Fruit fly (Drosophila melanogaster) whole organism, embryonic: ENCODE measurements around the gene Gcna.
A peak's percentile ranks its signal among the peaks of the same experiment; 100 is the strongest.

ENCODE experiments used
- Aef1 ChIP-seq: fragments of 200-800 bp; sonication (Bioruptor generic); IDR thresholded peaks from 3 replicates; pipeline ENCODE4 v1.3.6; 2022; ENCODE audit warnings: missing biosample characterization, missing genetic modification characterization
- Bdp1 ChIP-seq: fragments of 200-800 bp; sonication (Bioruptor generic); optimal IDR thresholded peaks from 3 replicates; lab custom pipeline; 2016; ENCODE audit warnings: missing biosample characterization, missing genetic modification characterization
- Blimp-1 ChIP-seq: fragments of 200-800 bp; sonication (Bioruptor generic); optimal IDR thresholded peaks from 3 replicates; lab custom pipeline; 2018; ENCODE audit warnings: missing biosample characterization, missing genetic modification characterization, mild to moderate bottlenecking, moderate library complexity, missing genetic modification reagents
- CG10462 ChIP-seq: fragments of 200-800 bp; sonication (Bioruptor generic); optimal IDR thresholded peaks from 2 replicates; lab custom pipeline; 2016; ENCODE audit warnings: missing biosample characterization, missing genetic modification characterization
- CG12155 ChIP-seq: fragments of 200-800 bp; sonication (Bioruptor generic); optimal IDR thresholded peaks from 3 replicates; lab custom pipeline; 2016; ENCODE audit warnings: missing biosample characterization, missing genetic modification characterization
- CG13894 ChIP-seq: fragments of 200-800 bp; sonication (Bioruptor generic); optimal IDR thresholded peaks from 3 replicates; lab custom pipeline; 2018; ENCODE audit warnings: missing biosample characterization, mild to moderate bottlenecking, missing genetic modification characterization, moderate library complexity
- CG15514 ChIP-seq: fragments of 200-800 bp; sonication (Bioruptor generic); optimal IDR thresholded peaks from 3 replicates; lab custom pipeline; 2017; ENCODE audit warnings: missing biosample characterization, missing genetic modification characterization, mild to moderate bottlenecking, moderate library complexity, missing genetic modification reagents
- CG18764 ChIP-seq: fragments of 200-800 bp; sonication (Bioruptor generic); optimal IDR thresholded peaks from 3 replicates; lab custom pipeline; 2016; ENCODE audit warnings: missing biosample characterization, missing genetic modification characterization
- CG2712 ChIP-seq: fragments of 200-800 bp; optimal IDR thresholded peaks from 3 replicates; lab custom pipeline; 2019; ENCODE audit warnings: missing biosample characterization, mild to moderate bottlenecking, missing genetic modification characterization, moderate library complexity
- CG3065 ChIP-seq: fragments of 200-800 bp; sonication (Bioruptor generic); optimal IDR thresholded peaks from 2 replicates; lab custom pipeline; 2016; ENCODE audit warnings: missing biosample characterization, missing genetic modification characterization
- CG31365 ChIP-seq: fragments of 200-800 bp; sonication (Bioruptor generic); optimal IDR thresholded peaks from 2 replicates; lab custom pipeline; 2018; ENCODE audit warnings: missing biosample characterization, mild to moderate bottlenecking, missing genetic modification characterization
- CG31388 ChIP-seq: fragments of 200-800 bp; sonication (Bioruptor generic); optimal IDR thresholded peaks from 2 replicates; lab custom pipeline; 2016; ENCODE audit warnings: missing biosample characterization, missing genetic modification characterization
- CG32532 ChIP-seq: fragments of 200-800 bp; sonication (Bioruptor generic); IDR thresholded peaks from 2 replicates; pipeline ENCODE4 v1.3.6; 2022; ENCODE audit warnings: missing biosample characterization, missing genetic modification characterization
- CG3838 ChIP-seq: fragments of 200-800 bp; sonication (Bioruptor generic); optimal IDR thresholded peaks from 3 replicates; lab custom pipeline; 2016; ENCODE audit warnings: missing biosample characterization, missing genetic modification characterization
- CG4328 ChIP-seq: fragments of 200-800 bp; sonication (Bioruptor generic); optimal IDR thresholded peaks from 3 replicates; lab custom pipeline; 2017; ENCODE audit warnings: missing biosample characterization, missing genetic modification reagents, missing genetic modification characterization
- CG5180 ChIP-seq: fragments of 200-800 bp; sonication (Bioruptor generic); optimal IDR thresholded peaks from 3 replicates; lab custom pipeline; 2017; ENCODE audit warnings: missing biosample characterization, missing genetic modification characterization, mild to moderate bottlenecking, moderate library complexity, missing genetic modification reagents
- CG6683 ChIP-seq: fragments of 200-800 bp; sonication (Bioruptor generic); optimal IDR thresholded peaks from 2 replicates; lab custom pipeline; 2017; ENCODE audit warnings: missing biosample characterization, mild to moderate bottlenecking, missing genetic modification characterization, missing genetic modification reagents
- CG6854 ChIP-seq: fragments of 200-800 bp; sonication (Bioruptor generic); optimal IDR thresholded peaks from 3 replicates; lab custom pipeline; 2017; ENCODE audit warnings: missing biosample characterization, mild to moderate bottlenecking, missing genetic modification characterization
- CG8290 ChIP-seq, 3 experiments: fragments of 200-800 bp; sonication (Bioruptor generic); optimal IDR thresholded peaks; 2 replicates each; lab custom pipeline; 2016 to 2019; ENCODE audit warnings: missing biosample characterization in 3 of 3, missing genetic modification characterization in 3 of 3, mild to moderate bottlenecking in 2 of 3, moderate library complexity in 1 of 3
- CrebB ChIP-seq: fragments of 200-800 bp; sonication (Bioruptor generic); optimal IDR thresholded peaks from 3 replicates; lab custom pipeline; 2018; ENCODE audit warnings: missing biosample characterization, mild to moderate bottlenecking, missing genetic modification characterization
- Doc3 ChIP-seq: fragments of 200-800 bp; sonication (Bioruptor generic); IDR thresholded peaks from 3 replicates; pipeline ENCODE4 v1.3.6; 2022; ENCODE audit warnings: missing biosample characterization, missing genetic modification characterization; ENCODE audit not compliant: partially characterized antibody
- ERR ChIP-seq: fragments of 200-800 bp; sonication (Bioruptor generic); optimal IDR thresholded peaks from 2 replicates; lab custom pipeline; 2016; ENCODE audit warnings: missing biosample characterization, missing genetic modification characterization
- Fer2 ChIP-seq: fragments of 200-800 bp; sonication (Bioruptor generic); optimal IDR thresholded peaks from 2 replicates; lab custom pipeline; 2018; ENCODE audit warnings: missing biosample characterization, mild to moderate bottlenecking, missing genetic modification characterization, moderate library complexity
- Hand ChIP-seq: fragments of 200-800 bp; sonication (Bioruptor generic); optimal IDR thresholded peaks from 2 replicates; lab custom pipeline; 2017; ENCODE audit warnings: mild to moderate bottlenecking, missing biosample characterization, missing genetic modification reagents, missing genetic modification characterization
- Hmx ChIP-seq: fragments of 200-800 bp; sonication (Bioruptor generic); optimal IDR thresholded peaks from 2 replicates; lab custom pipeline; 2016; ENCODE audit warnings: missing biosample characterization, missing genetic modification characterization
- Hsf ChIP-seq: fragments of 200-800 bp; sonication (Bioruptor generic); optimal IDR thresholded peaks from 3 replicates; lab custom pipeline; 2016; ENCODE audit warnings: missing biosample characterization, missing genetic modification characterization
- Pdp1 ChIP-seq, 2 experiments: fragments of 200-800 bp; sonication (Bioruptor generic); optimal IDR thresholded peaks; 3 replicates each; lab custom pipeline; 2016; ENCODE audit warnings: missing biosample characterization in 2 of 2, missing genetic modification characterization in 2 of 2, mild to moderate bottlenecking in 1 of 2, moderate library complexity in 1 of 2
- Sin3A ChIP-seq: fragments of >200 bp; optimal IDR thresholded peaks from 2 replicates; lab custom pipeline; 2018
- Sox102F ChIP-seq: fragments of 200-800 bp; sonication (Bioruptor generic); optimal IDR thresholded peaks from 2 replicates; lab custom pipeline; 2018; ENCODE audit warnings: missing biosample characterization, mild to moderate bottlenecking, missing genetic modification characterization, moderate library complexity
- Tbp ChIP-seq: fragments of >200 bp; optimal IDR thresholded peaks from 2 replicates; lab custom pipeline; 2018; ENCODE audit warnings: missing biosample characterization, missing genetic modification characterization
- bab2 ChIP-seq: fragments of 200-800 bp; sonication (Bioruptor generic); optimal IDR thresholded peaks from 2 replicates; lab custom pipeline; 2016; ENCODE audit warnings: missing biosample characterization, missing genetic modification characterization
- cad ChIP-seq: fragments of >200 bp; optimal IDR thresholded peaks from 2 replicates; lab custom pipeline; 2017; ENCODE audit warnings: missing biosample characterization, missing genetic modification characterization
- cas ChIP-seq: fragments of 200-800 bp; sonication (Bioruptor generic); IDR thresholded peaks from 2 replicates; pipeline ENCODE4 v1.3.6; 2022; ENCODE audit warnings: missing biosample characterization, missing genetic modification characterization
- cato ChIP-seq: fragments of 200-800 bp; sonication (Bioruptor generic); optimal IDR thresholded peaks from 2 replicates; lab custom pipeline; 2016; ENCODE audit warnings: missing biosample characterization, missing genetic modification characterization, borderline replicate concordance
- eyg ChIP-seq: fragments of 200-800 bp; sonication (Bioruptor generic); optimal IDR thresholded peaks from 3 replicates; lab custom pipeline; 2016; ENCODE audit warnings: missing biosample characterization, missing genetic modification characterization
- gem ChIP-seq: fragments of 200-800 bp; sonication (Bioruptor generic); optimal IDR thresholded peaks from 2 replicates; lab custom pipeline; 2019; ENCODE audit warnings: missing biosample characterization, mild to moderate bottlenecking, missing genetic modification characterization, moderate library complexity
- insv ChIP-seq, 2 experiments: fragments of 200-800 bp; sonication (Bioruptor generic); optimal IDR thresholded peaks; 3 replicates each; lab custom pipeline; 2016 to 2018; ENCODE audit warnings: missing biosample characterization in 2 of 2, missing genetic modification characterization in 2 of 2
- mld ChIP-seq: fragments of 200-800 bp; sonication (Bioruptor generic); IDR thresholded peaks from 3 replicates; pipeline ENCODE4 v1.3.6; 2022; ENCODE audit warnings: missing biosample characterization, missing genetic modification characterization; ENCODE audit not compliant: partially characterized antibody
- pho ChIP-seq: fragments of 200-800 bp; sonication (Bioruptor generic); optimal IDR thresholded peaks from 2 replicates; lab custom pipeline; 2016; ENCODE audit warnings: missing biosample characterization, missing genetic modification characterization
- sim ChIP-seq: fragments of 200-800 bp; sonication (Bioruptor generic); IDR thresholded peaks from 2 replicates; pipeline ENCODE4 v1.3.6; 2022; ENCODE audit warnings: missing biosample characterization, missing genetic modification characterization
- tio ChIP-seq: fragments of 200-800 bp; sonication (Bioruptor generic); optimal IDR thresholded peaks from 2 replicates; lab custom pipeline; 2017; ENCODE audit warnings: missing biosample characterization, missing genetic modification characterization, inconsistent platforms
- twi ChIP-seq: fragments of 200-800 bp; optimal IDR thresholded peaks from 2 replicates; lab custom pipeline; 2019; ENCODE audit warnings: missing biosample characterization, mild to moderate bottlenecking, missing genetic modification characterization, moderate library complexity

Gcna gene

dm6 chrX:1877107-1877736 is 11.6 kb upstream of the Gcna start, which contains the start of the genes CG14817 and CG14805 (continued):
- TF ChIP-seq Hsf (GFP tag; lab: Kevin White, UChicago): peak; percentile 40
- no peak for TF ChIP-seq ERR (GFP tag; lab: Kevin White, UChicago)
- peak in 1 of 2 experiments; percentile 55 for TF ChIP-seq Pdp1 (GFP tag; optimal IDR thresholded peaks at IDR 0.05; lab: Kevin White, UChicago)
- peak; percentile 83 for TF ChIP-seq CG6854 (GFP tag; lab: Kevin White, UChicago)
- TF ChIP-seq CG8290 (GFP tag; optimal IDR thresholded peaks at IDR 0.05; lab: Kevin White, UChicago): peak; percentile 27
- TF ChIP-seq CG8290 (tag; optimal IDR thresholded peaks at IDR 0.05; lab: Kevin White, UChicago): peak in 1 of 2 experiments; percentile 59
- no peak for TF ChIP-seq CG31388 (GFP tag; lab: Kevin White, UChicago)
- peak; percentile 80 for TF ChIP-seq CG13894
- no peak for TF ChIP-seq mld (GFP tag; lab: Robert Waterston, UW)
- TF ChIP-seq CG18764 (GFP tag; lab: Kevin White, UChicago): no peak
- no peak for TF ChIP-seq Sin3A (lab: Kevin White, UChicago)
- no peak for TF ChIP-seq Sox102F (GFP tag; lab: Kevin White, UChicago)
- no peak for TF ChIP-seq bab2 (GFP tag; lab: Kevin White, UChicago)
- TF ChIP-seq cas (GFP tag; lab: Robert Waterston, UW): no peak
- no peak for TF ChIP-seq eyg (GFP tag; lab: Kevin White, UChicago)
- no peak for TF ChIP-seq tio (GFP tag; lab: Kevin White, UChicago)
- TF ChIP-seq CG12155 (GFP tag; lab: Kevin White, UChicago): no peak
- TF ChIP-seq CG3065 (GFP tag; lab: Kevin White, UChicago): no peak
- TF ChIP-seq CG31365 (tag; lab: Kevin White, UChicago): peak; percentile 76
- TF ChIP-seq Blimp-1 (GFP tag; lab: Kevin White, UChicago): no peak
- TF ChIP-seq Aef1 (GFP tag; lab: Robert Waterston, UW): no peak
- TF ChIP-seq Tbp (GFP tag; lab: Kevin White, UChicago): no peak
- TF ChIP-seq sim (GFP tag; lab: Robert Waterston, UW): peak; percentile 23; the same call in 1 of the 2 replicates
- no peak for TF ChIP-seq pho (GFP tag; lab: Kevin White, UChicago)
- TF ChIP-seq Fer2 (tag; lab: Kevin White, UChicago): peak; percentile 66
- TF ChIP-seq cad (GFP tag; lab: Kevin White, UChicago): no peak
- TF ChIP-seq insv (GFP tag; optimal IDR thresholded peaks at IDR 0.05; lab: Kevin White, UChicago): peak in 1 of 2 experiments; percentile 56
- peak; percentile 70 for TF ChIP-seq CG32532 (GFP tag; lab: Robert Waterston, UW)
- no peak for TF ChIP-seq CG10462 (GFP tag; lab: Kevin White, UChicago)
- TF ChIP-seq Hand (GFP tag; lab: Kevin White, UChicago): peak; percentile 68
- no peak for TF ChIP-seq CG5180
- TF ChIP-seq Bdp1: peak; percentile 18
- TF ChIP-seq CrebB: peak; percentile 90
- TF ChIP-seq CG6683 (GFP tag; lab: Kevin White, UChicago): peak; percentile 69
- TF ChIP-seq CG3838 (GFP tag; lab: Kevin White, UChicago): no peak
- 0 out of 3 replicates have a peak, but pooled peaks have one; percentile 36 for TF ChIP-seq Doc3 (GFP tag; lab: Robert Waterston, UW)
- peak; percentile 88 for TF ChIP-seq CG4328
- TF ChIP-seq CG15514 (GFP tag; lab: Kevin White, UChicago): peak; percentile 90
- no peak for TF ChIP-seq gem (tag; lab: Kevin White, UChicago)
- no peak for TF ChIP-seq Hmx (GFP tag; lab: Kevin White, UChicago)
- no peak for TF ChIP-seq cato
- TF ChIP-seq CG2712 (tag; lab: Kevin White, UChicago): peak; percentile 64
- TF ChIP-seq twi (tag; lab: Kevin White, UChicago): peak; percentile 38
